Worm (Caenorhabditis elegans): ENCODE measurements around the gene Y38F2AR.10.

DNA sequence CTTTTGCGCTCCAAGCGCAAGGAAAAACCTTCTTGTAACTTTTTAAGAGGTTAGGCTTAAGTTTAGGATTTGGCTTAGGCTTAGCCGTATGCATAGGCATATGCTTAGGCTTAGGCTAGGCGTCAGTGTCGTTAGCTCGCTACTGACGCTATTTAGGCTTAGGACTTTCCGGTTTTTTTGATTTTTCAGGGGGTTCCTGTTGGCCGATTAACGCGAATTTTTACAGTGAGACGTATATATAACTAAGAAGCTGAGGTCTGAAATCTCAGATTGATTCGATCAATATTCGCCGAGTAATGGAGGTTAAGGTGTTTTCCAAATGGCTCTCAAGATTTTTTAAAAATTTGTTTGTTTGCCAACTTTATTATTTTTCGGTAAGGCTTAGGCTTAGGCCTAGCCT is 8.4 kb upstream of the Y38F2AR.10 start:
- TF ChIP-seq nhr-11 (tag; optimal IDR thresholded peaks at IDR 0.05) (no peak), blmp-1 (tag; optimal IDR thresholded peaks at IDR 0.05; ENCODE audit: insufficient read depth) (no peak), snpc-4 (tag; optimal IDR thresholded peaks at IDR 0.05) (no peak), nhr-237 (tag; optimal IDR thresholded peaks at IDR 0.05) (no peak), elt-3 (tag; optimal IDR thresholded peaks at IDR 0.05) (no peak)

All from whole organism, L2 larva.